Fruit fly (Drosophila melanogaster): ENCODE measurements around the gene CG31688.

The CG31688 gene

DNA sequence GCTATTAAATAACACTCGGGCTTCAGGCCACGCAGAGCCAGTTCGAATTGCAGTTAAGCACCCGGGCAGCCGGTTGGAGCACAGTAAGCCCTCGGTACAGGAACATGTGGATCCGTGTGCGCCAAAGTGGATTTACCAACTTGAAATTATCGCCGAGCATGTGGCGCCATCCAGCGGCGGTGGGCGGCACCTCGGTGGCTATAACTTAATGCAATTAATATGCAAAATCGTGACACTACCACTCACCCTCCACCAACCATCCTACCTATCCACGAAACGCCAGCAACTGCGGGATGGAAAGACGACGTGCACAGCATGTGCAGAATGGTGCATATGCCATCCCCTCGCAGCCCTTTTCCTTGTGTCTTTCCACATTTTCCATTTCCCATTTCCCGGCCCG lies 62.1 kb downstream of the CG31688 start (continued):
- TF ChIP-seq Meics (GFP tag; optimal IDR thresholded peaks at IDR 0.05) (no peak), corto (GFP tag; optimal IDR thresholded peaks at IDR 0.05) (no peak), dmrt99B (tag; optimal IDR thresholded peaks at IDR 0.05) (no peak), E2f1 (GFP tag; IDR thresholded peaks at IDR 0.05) (no peak), bab2 (GFP tag; optimal IDR thresholded peaks at IDR 0.05) (no peak), klu (GFP tag; IDR thresholded peaks at IDR 0.05) (no peak), Drgx (GFP tag; IDR thresholded peaks at IDR 0.05) (no peak), zen (tag; optimal IDR thresholded peaks at IDR 0.05) (peak; percentile 6), Myb (GFP tag; optimal IDR thresholded peaks at IDR 0.05) (no peak), CG4328 (GFP tag; optimal IDR thresholded peaks at IDR 0.05) (no peak), trem (tag; optimal IDR thresholded peaks at IDR 0.05) (no peak), pan (optimal IDR thresholded peaks at IDR 0.05) (no peak), pan (GFP tag; optimal IDR thresholded peaks at IDR 0.05 in 1 of 2, IDR thresholded peaks at IDR 0.05 in 1 of 2) (no peak), CG11247 (GFP tag; IDR thresholded peaks at IDR 0.05) (no peak), tna (GFP tag; IDR thresholded peaks at IDR 0.05; ENCODE audit: partially characterized antibody) (no peak), CG8478 (optimal IDR thresholded peaks at IDR 0.05) (no peak), twi (tag; optimal IDR thresholded peaks at IDR 0.05) (peak; percentile 44), rib (GFP tag; IDR thresholded peaks at IDR 0.05) (no peak), HmgZ (tag; optimal IDR thresholded peaks at IDR 0.05) (no peak), eve (GFP tag; optimal IDR thresholded peaks at IDR 0.05) (peak in 1 of 2 experiments; percentile 43), Dref (GFP tag; IDR thresholded peaks at IDR 0.05) (no peak), Ada2b (GFP tag; IDR thresholded peaks at IDR 0.05) (no peak), pnt (GFP tag; optimal IDR thresholded peaks at IDR 0.05) (no peak), nerfin-1 (tag; optimal IDR thresholded peaks at IDR 0.05) (no peak), NK7.1 (GFP tag; optimal IDR thresholded peaks at IDR 0.05) (no peak), pho (GFP tag; optimal IDR thresholded peaks at IDR 0.05) (no peak), tll (GFP tag; optimal IDR thresholded peaks at IDR 0.05) (no peak), prd (optimal IDR thresholded peaks at IDR 0.05) (no peak), prd (GFP tag; IDR thresholded peaks at IDR 0.05) (0 out of 3 replicates have a peak, but pooled peaks have one; percentile 6), run (tag; optimal IDR thresholded peaks at IDR 0.05) (no peak), Elba2 (GFP tag; optimal IDR thresholded peaks at IDR 0.05) (no peak), CG8281 (tag; optimal IDR thresholded peaks at IDR 0.05) (no peak), vvl (GFP tag; IDR thresholded peaks at IDR 0.05) (0 out of 2 replicates have a peak, but pooled peaks have one; percentile 12), Optix (GFP tag; IDR thresholded peaks at IDR 0.05) (0 out of 3 replicates have a peak, but pooled peaks have one; percentile 9), D19A (tag; optimal IDR thresholded peaks at IDR 0.05) (no peak), Adf1 (GFP tag; IDR thresholded peaks at IDR 0.05) (no peak), ftz-f1 (GFP tag; optimal IDR thresholded peaks at IDR 0.05) (no peak), CG10267 (tag; optimal IDR thresholded peaks at IDR 0.05) (no peak), crol (GFP tag; IDR thresholded peaks at IDR 0.05) (peak; percentile 44; the same call in 1 of the 2 replicates), CTCF (GFP tag; optimal IDR thresholded peaks at IDR 0.05) (peak; percentile 86), Hr39 (optimal IDR thresholded peaks at IDR 0.05) (no peak), D19B (GFP tag; optimal IDR thresholded peaks at IDR 0.05) (no peak), CG4707 (GFP tag; optimal IDR thresholded peaks at IDR 0.05) (no peak), CG1602 (GFP tag; optimal IDR thresholded peaks at IDR 0.05) (no peak), vfl (GFP tag; optimal IDR thresholded peaks at IDR 0.05) (no peak), CG11085 (GFP tag; IDR thresholded peaks at IDR 0.05) (no peak), sc (optimal IDR thresholded peaks at IDR 0.05) (no peak), sc (GFP tag; optimal IDR thresholded peaks at IDR 0.05) (no peak), CG33213 (GFP tag; optimal IDR thresholded peaks at IDR 0.05) (no peak), gfzf (GFP tag; optimal IDR thresholded peaks at IDR 0.05) (no peak), ATbp (GFP tag; optimal IDR thresholded peaks at IDR 0.05) (no peak), CG7556 (GFP tag; optimal IDR thresholded peaks at IDR 0.05) (no peak), gcm2 (GFP tag; optimal IDR thresholded peaks at IDR 0.05) (no peak), CG34376 (GFP tag; optimal IDR thresholded peaks at IDR 0.05) (no peak)
